Worm (Caenorhabditis elegans) whole organism, L3 larva: Measurements from ENCODE around the gene spk-1.
A peak's percentile ranks its signal among the peaks of the same experiment; 100 is the strongest.

ENCODE experiments used
- aly-2 ChIP-seq: fragments of 150-350 bp; optimal IDR thresholded peaks from 2 replicates; lab custom pipeline; 2014; ENCODE audit warnings: missing biosample characterization, missing genetic modification characterization
- ama-1 ChIP-seq: fragments of 150-350 bp; optimal IDR thresholded peaks from 2 replicates; lab custom pipeline; 2018
- ceh-16 ChIP-seq: sonication (generic microtip); optimal IDR thresholded peaks from 2 replicates; lab custom pipeline; 2017; ENCODE audit warnings: missing biosample characterization, missing genetic modification characterization
- ceh-28 ChIP-seq: fragments of 150-350 bp; optimal IDR thresholded peaks from 2 replicates; lab custom pipeline; 2014; ENCODE audit warnings: missing biosample characterization, missing genetic modification reagents, missing genetic modification characterization
- ceh-9 ChIP-seq: sonication (generic microtip); optimal IDR thresholded peaks from 2 replicates; lab custom pipeline; 2018; ENCODE audit warnings: missing biosample characterization, missing genetic modification characterization
- daf-12 ChIP-seq: fragments of 150-350 bp; optimal IDR thresholded peaks from 2 replicates; lab custom pipeline; 2014; ENCODE audit warnings: missing biosample characterization, missing genetic modification reagents, missing genetic modification characterization
- egl-27 ChIP-seq: sonication (generic microtip); optimal IDR thresholded peaks from 4 replicates; lab custom pipeline; 2017; ENCODE audit warnings: missing biosample characterization, missing genetic modification reagents, missing genetic modification characterization
- elt-2 ChIP-seq: sonication (generic microtip); optimal IDR thresholded peaks from 2 replicates; lab custom pipeline; 2016; ENCODE audit warnings: missing genetic modification reagents, mild to moderate bottlenecking, missing genetic modification characterization, missing compliant biosample characterization
- elt-3 ChIP-seq, 3 experiments: fragments of 150-350 bp in 1 of 3; sonication (generic microtip) in 2 of 3; optimal IDR thresholded peaks; 2 replicates in 2 of 3; 4 replicates in 1 of 3; lab custom pipeline; 2014 to 2017; ENCODE audit warnings: missing biosample characterization in 3 of 3, missing genetic modification characterization in 3 of 3
- eor-1 ChIP-seq, 2 experiments: fragments of 150-350 bp; optimal IDR thresholded peaks; 2 replicates each; lab custom pipeline; 2014 to 2018; ENCODE audit warnings: missing biosample characterization in 2 of 2, missing genetic modification characterization in 2 of 2
- hmg-11 ChIP-seq: sonication (generic microtip); optimal IDR thresholded peaks from 2 replicates; lab custom pipeline; 2016; ENCODE audit warnings: missing genetic modification characterization, missing compliant biosample characterization
- jun-1 ChIP-seq: fragments of 150-350 bp; optimal IDR thresholded peaks from 2 replicates; lab custom pipeline; 2014; ENCODE audit warnings: missing biosample characterization, missing genetic modification reagents, missing genetic modification characterization
- lin-15B ChIP-seq: fragments of 150-350 bp; optimal IDR thresholded peaks from 2 replicates; lab custom pipeline; 2014; ENCODE audit warnings: missing biosample characterization, missing genetic modification characterization
- lin-39 ChIP-seq: fragments of 150-350 bp; optimal IDR thresholded peaks from 2 replicates; lab custom pipeline; 2018; ENCODE audit warnings: missing biosample characterization, missing genetic modification reagents, missing genetic modification characterization
- lsy-12 ChIP-seq: sonication (generic microtip); optimal IDR thresholded peaks from 2 replicates; lab custom pipeline; 2016; ENCODE audit warnings: mild to moderate bottlenecking, missing genetic modification characterization, missing compliant biosample characterization
- mdl-1 ChIP-seq: fragments of 150-350 bp; optimal IDR thresholded peaks from 2 replicates; lab custom pipeline; 2014; ENCODE audit warnings: missing biosample characterization, missing genetic modification characterization
- nfya-1 ChIP-seq: sonication (generic microtip); optimal IDR thresholded peaks from 2 replicates; lab custom pipeline; 2017; ENCODE audit warnings: missing genetic modification characterization, mild to moderate bottlenecking, missing compliant biosample characterization, antibody characterized with exemption, moderate library complexity; ENCODE audit not compliant: insufficient read depth
- nhr-12 ChIP-seq: fragments of 150-350 bp; optimal IDR thresholded peaks from 2 replicates; lab custom pipeline; 2014; ENCODE audit warnings: missing biosample characterization, missing genetic modification characterization
- nhr-23 ChIP-seq: fragments of 150-350 bp; optimal IDR thresholded peaks from 2 replicates; lab custom pipeline; 2014; ENCODE audit warnings: missing biosample characterization, missing genetic modification reagents, missing genetic modification characterization
- nhr-237 ChIP-seq: fragments of 150-350 bp; optimal IDR thresholded peaks from 2 replicates; lab custom pipeline; 2014; ENCODE audit warnings: missing biosample characterization, missing genetic modification characterization
- nhr-25 ChIP-seq: sonication (generic microtip); optimal IDR thresholded peaks from 2 replicates; lab custom pipeline; 2017; ENCODE audit warnings: missing biosample characterization, missing genetic modification characterization
- nhr-43 ChIP-seq: sonication (generic microtip); optimal IDR thresholded peaks from 2 replicates; lab custom pipeline; 2016; ENCODE audit warnings: mild to moderate bottlenecking, missing genetic modification characterization, missing compliant biosample characterization; ENCODE audit not compliant: poor library complexity, severe bottlenecking
- nhr-76 ChIP-seq: fragments of 150-350 bp; sonication (generic microtip); optimal IDR thresholded peaks from 5 replicates; lab custom pipeline; 2014; ENCODE audit warnings: missing biosample characterization, missing genetic modification characterization
- nhr-77 ChIP-seq: fragments of 150-350 bp; optimal IDR thresholded peaks from 2 replicates; lab custom pipeline; 2014; ENCODE audit warnings: missing biosample characterization, missing genetic modification characterization
- pha-4 ChIP-seq: fragments of 150-350 bp; optimal IDR thresholded peaks from 2 replicates; lab custom pipeline; 2014; ENCODE audit warnings: missing biosample characterization, missing genetic modification reagents, missing genetic modification characterization
- pqm-1 ChIP-seq: fragments of 150-350 bp; optimal IDR thresholded peaks from 2 replicates; lab custom pipeline; 2017; ENCODE audit warnings: missing biosample characterization, missing genetic modification characterization, inconsistent platforms
- skn-1 ChIP-seq: fragments of 150-350 bp; optimal IDR thresholded peaks from 2 replicates; lab custom pipeline; 2014; ENCODE audit warnings: missing biosample characterization, missing genetic modification characterization
- snpc-4 ChIP-seq: fragments of 150-350 bp; optimal IDR thresholded peaks from 2 replicates; lab custom pipeline; 2014; ENCODE audit warnings: missing biosample characterization, missing genetic modification characterization
- tbx-2 ChIP-seq: sonication (generic microtip); optimal IDR thresholded peaks from 2 replicates; lab custom pipeline; 2016; ENCODE audit warnings: mild to moderate bottlenecking, missing genetic modification characterization, missing compliant biosample characterization
- unc-39 ChIP-seq: sonication (generic microtip); optimal IDR thresholded peaks from 4 replicates; lab custom pipeline; 2017; ENCODE audit warnings: missing biosample characterization, missing genetic modification characterization
- unc-62 ChIP-seq: fragments of 150-350 bp; sonication (generic microtip); optimal IDR thresholded peaks from 4 replicates; lab custom pipeline; 2014; ENCODE audit warnings: missing biosample characterization, missing genetic modification reagents, missing genetic modification characterization
- zag-1 ChIP-seq: fragments of 150-350 bp; optimal IDR thresholded peaks from 2 replicates; lab custom pipeline; 2014; ENCODE audit warnings: missing biosample characterization, missing genetic modification characterization
- ztf-4 ChIP-seq: fragments of 150-350 bp; optimal IDR thresholded peaks from 2 replicates; lab custom pipeline; 2014; ENCODE audit warnings: missing biosample characterization, missing genetic modification characterization

Gene spk-1

DNA sequence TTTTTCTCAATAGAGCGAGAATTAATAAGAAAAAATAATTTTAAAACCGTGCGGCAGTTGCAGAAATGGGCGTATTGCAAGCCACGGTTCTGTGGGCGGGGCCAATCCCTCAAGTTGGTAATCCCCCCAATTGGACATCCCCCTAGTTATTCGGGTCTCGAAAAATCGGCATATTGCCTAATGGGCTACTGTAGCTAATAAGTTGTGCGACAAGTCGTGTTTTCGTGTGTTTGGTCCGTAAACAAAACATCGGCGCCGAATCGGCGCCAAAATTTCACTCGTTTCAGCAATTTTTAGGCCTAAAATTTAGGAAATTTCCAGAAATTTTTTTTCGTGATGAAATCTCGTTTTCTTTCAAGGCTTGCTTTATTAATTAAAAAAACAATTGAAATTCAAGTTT, 47.9 kb downstream of the spk-1 start:
- TF ChIP-seq lsy-12: no peak

DNA sequence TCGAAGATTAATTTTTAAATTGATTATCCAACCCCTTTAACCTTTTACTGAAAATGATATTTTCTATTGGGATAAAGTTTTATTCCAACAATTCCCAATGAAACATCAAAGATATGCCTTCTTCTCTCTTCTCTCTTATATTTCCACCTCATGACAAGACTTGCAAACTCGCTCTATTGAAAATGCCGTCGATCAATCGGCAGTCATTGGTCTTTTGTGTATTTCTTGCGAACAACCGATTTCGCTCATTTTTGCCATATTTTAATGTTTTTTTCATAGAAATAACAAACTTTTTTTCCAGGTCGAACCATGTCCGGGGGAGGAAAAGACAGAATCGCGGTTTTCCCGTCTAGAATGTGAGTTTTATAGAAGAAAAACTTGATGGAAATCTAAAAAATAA, 51.4 kb downstream of the spk-1 start, which contains the start of gene vha-14:
Gene vha-14, plus strand, starts transcription at position 302 of the 400 bp plus-strand sequence.
- TF ChIP-seq pqm-1 (tag; lab: Kevin White, UChicago) (peak; percentile 31), unc-39 (tag; lab: Kevin White, UChicago) (no peak), hmg-11 (tag; lab: Kevin White, UChicago) (peak; percentile 40), elt-2 (peak; percentile 28), lin-39 (tag; lab: Kevin White, UChicago) (peak; percentile 55), aly-2 (tag; lab: Kevin White, UChicago) (no peak), snpc-4 (tag; lab: Kevin White, UChicago) (peak; percentile 8), pha-4 (tag; lab: Kevin White, UChicago) (peak; percentile 70), nhr-23 (tag; lab: Kevin White, UChicago) (peak; percentile 8), mdl-1 (tag; lab: Kevin White, UChicago) (no peak), nhr-25 (tag; lab: Kevin White, UChicago) (peak; percentile 56), ama-1 (lab: Kevin White, UChicago) (peak; percentile 3), unc-62 (no peak), ceh-28 (tag; lab: Kevin White, UChicago) (peak; percentile 6), nhr-12 (tag; lab: Kevin White, UChicago) (no peak), elt-3 (tag; optimal IDR thresholded peaks at IDR 0.05; lab: Kevin White, UChicago) (no peak), skn-1 (tag; lab: Kevin White, UChicago) (no peak), nfya-1 (tag; lab: Kevin White, UChicago) (peak; percentile 73), jun-1 (tag; lab: Kevin White, UChicago) (no peak), lin-15B (tag; lab: Kevin White, UChicago) (peak; percentile 78), nhr-77 (tag; lab: Kevin White, UChicago) (no peak), egl-27 (tag; lab: Kevin White, UChicago) (no peak)
- TF ChIP-seq, all 47 proteins: peak for 12

ce11 chrIII:9509764-9510370, 53.5 kb downstream of the spk-1 start:
- peak; percentile 59 for TF ChIP-seq nhr-77 (tag; lab: Kevin White, UChicago)
- TF ChIP-seq nhr-43 (tag; lab: Kevin White, UChicago): peak; percentile 50
- TF ChIP-seq egl-27 (tag; lab: Kevin White, UChicago): no peak
- TF ChIP-seq nfya-1 (tag; lab: Kevin White, UChicago): peak; percentile 31
- TF ChIP-seq lin-15B (tag; lab: Kevin White, UChicago): no peak
- TF ChIP-seq ama-1 (lab: Kevin White, UChicago): peak; percentile 78
- TF ChIP-seq tbx-2 (tag; lab: Kevin White, UChicago): peak; percentile 28
- TF ChIP-seq elt-2: peak; percentile 29
- TF ChIP-seq ztf-4 (tag; lab: Kevin White, UChicago): peak; percentile 47
- peak; percentile 49 for TF ChIP-seq lsy-12
- TF ChIP-seq mdl-1 (tag; lab: Kevin White, UChicago): no peak
- TF ChIP-seq nhr-23 (tag; lab: Kevin White, UChicago): peak; percentile 3
- TF ChIP-seq pha-4 (tag; lab: Kevin White, UChicago): peak; percentile 3

DNA sequence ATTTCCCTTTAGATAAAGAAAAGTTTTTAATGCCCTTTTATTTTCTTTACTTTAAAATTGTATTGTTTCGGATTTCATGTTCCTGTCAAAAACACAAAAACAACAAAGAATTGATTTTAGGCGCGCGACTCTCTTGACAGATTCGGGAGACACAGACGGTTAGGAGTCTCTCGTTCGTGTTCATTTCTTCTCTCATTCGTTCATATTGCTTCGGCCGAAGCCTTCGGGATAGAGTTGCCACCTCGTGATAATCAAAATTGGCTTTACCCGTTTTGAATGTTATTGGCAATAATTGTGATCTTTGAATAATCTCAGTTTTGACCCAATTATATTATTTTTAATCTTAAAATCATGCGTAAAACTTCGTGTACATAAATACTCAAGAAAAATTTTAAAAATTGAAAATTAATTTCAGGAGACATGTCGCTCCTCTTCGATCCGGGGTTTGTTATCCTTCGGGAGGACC, 54.7 kb downstream of the spk-1 start, which contains the start of gene F55H2.5:
Gene F55H2.5, plus strand, starts transcription at position 416 of the 466 bp plus-strand sequence.
- TF ChIP-seq lin-15B (tag; lab: Kevin White, UChicago) (peak; percentile 2), nhr-25 (tag; lab: Kevin White, UChicago) (no peak), ceh-9 (tag; lab: Kevin White, UChicago) (no peak), ama-1 (lab: Kevin White, UChicago) (peak; percentile 43), nhr-43 (tag; lab: Kevin White, UChicago) (no peak), nhr-76 (tag; lab: Kevin White, UChicago) (no peak), hmg-11 (tag; lab: Kevin White, UChicago) (peak; percentile 31), daf-12 (tag; lab: Kevin White, UChicago) (no peak), nhr-237 (no peak), egl-27 (tag; lab: Kevin White, UChicago) (no peak), unc-62 (no peak), elt-2 (no peak), pha-4 (tag; lab: Kevin White, UChicago) (peak; percentile 5), eor-1 (tag; optimal IDR thresholded peaks at IDR 0.05; lab: Kevin White, UChicago) (no peak), ceh-16 (no peak), nfya-1 (tag; lab: Kevin White, UChicago) (peak; percentile 18), zag-1 (no peak), skn-1 (tag; lab: Kevin White, UChicago) (no peak), lin-39 (tag; lab: Kevin White, UChicago) (no peak)
